Fruit fly (Drosophila melanogaster) whole organism, embryonic: ENCODE results near the gene CG11263.
A peak's percentile ranks its signal among the peaks of the same experiment; 100 is the strongest.

ENCODE experiments used
- CG16779 ChIP-seq: fragments of 200-800 bp; sonication (Bioruptor generic); IDR thresholded peaks from 2 replicates; pipeline ENCODE4 v1.3.6; 2022; ENCODE audit warnings: missing biosample characterization, missing genetic modification characterization
- CG3163 ChIP-seq: fragments of 200-800 bp; sonication (Bioruptor generic); optimal IDR thresholded peaks from 3 replicates; lab custom pipeline; 2016; ENCODE audit warnings: missing biosample characterization, missing genetic modification characterization
- NK7.1 ChIP-seq: fragments of 200-800 bp; sonication (Bioruptor generic); optimal IDR thresholded peaks from 3 replicates; lab custom pipeline; 2016; ENCODE audit warnings: missing biosample characterization, missing genetic modification characterization
- Xbp1 ChIP-seq: fragments of 200-800 bp; sonication (Bioruptor generic); optimal IDR thresholded peaks from 3 replicates; lab custom pipeline; 2016; ENCODE audit warnings: missing biosample characterization, mild to moderate bottlenecking, missing genetic modification characterization
- ab ChIP-seq: fragments of 200-800 bp; sonication (Bioruptor generic); optimal IDR thresholded peaks from 2 replicates; lab custom pipeline; 2016; ENCODE audit warnings: missing biosample characterization, missing genetic modification characterization
- ash1 ChIP-seq: fragments of 200-800 bp; sonication (Bioruptor generic); optimal IDR thresholded peaks from 2 replicates; lab custom pipeline; 2018; ENCODE audit warnings: missing biosample characterization, mild to moderate bottlenecking, missing genetic modification characterization
- bcd ChIP-seq: fragments of 200-800 bp; sonication (Bioruptor generic); optimal IDR thresholded peaks from 2 replicates; lab custom pipeline; 2017; ENCODE audit warnings: missing biosample characterization, mild to moderate bottlenecking, missing genetic modification characterization
- bowl ChIP-seq: fragments of 200-800 bp; sonication (Bioruptor generic); IDR thresholded peaks from 2 replicates; pipeline ENCODE4 v1.3.6; 2022; ENCODE audit warnings: missing biosample characterization, missing genetic modification characterization
- zen ChIP-seq: fragments of 200-800 bp; sonication (Bioruptor generic); optimal IDR thresholded peaks from 3 replicates; lab custom pipeline; 2018; ENCODE audit warnings: missing biosample characterization, mild to moderate bottlenecking, missing genetic modification characterization, moderate library complexity

DNA sequence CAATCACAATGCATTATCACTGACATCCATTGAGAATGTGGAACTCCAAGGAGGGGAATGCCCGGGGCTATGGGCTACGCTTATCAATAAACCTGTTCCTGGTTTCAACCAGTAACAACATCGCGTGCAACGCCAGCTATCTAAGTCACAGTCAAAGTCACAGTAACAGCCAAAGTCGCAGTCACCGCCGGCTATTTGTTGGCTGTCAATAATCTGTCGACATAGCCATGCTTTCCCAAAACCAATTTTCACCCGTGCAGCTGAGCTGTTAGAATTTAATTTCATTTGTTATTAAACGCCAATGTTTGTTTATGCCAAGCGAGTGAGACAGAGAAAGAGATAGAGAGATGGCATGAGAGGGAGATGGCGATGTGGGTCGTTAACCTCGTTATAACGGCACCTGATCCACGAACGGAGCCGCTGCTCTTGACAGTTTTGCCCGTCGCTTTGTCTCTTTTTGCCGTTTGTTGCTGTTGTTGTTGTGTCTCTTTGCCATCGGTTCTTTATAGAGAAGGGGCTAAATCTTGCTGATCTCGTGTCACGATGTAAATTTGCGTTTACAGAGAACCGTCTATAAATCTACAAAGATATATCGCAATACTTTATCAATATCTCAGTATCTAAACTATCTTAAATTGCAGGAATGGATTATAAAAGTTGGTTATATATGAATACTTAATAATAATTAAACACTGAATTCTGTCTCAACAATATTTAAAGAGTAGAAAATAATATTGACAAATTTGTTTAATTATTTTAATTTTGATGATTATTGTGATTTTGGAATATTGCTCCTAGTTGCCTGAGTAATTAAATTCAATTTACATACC, 25.7 kb downstream of the CG11263 start:
- TF ChIP-seq ab (no peak), Xbp1 (no peak), CG16779 (no peak), bowl (no peak), bcd (peak; percentile 3), ash1 (no peak), CG3163 (GFP tag; lab: Kevin White, UChicago) (no peak), zen (no peak), NK7.1 (GFP tag; lab: Kevin White, UChicago) (no peak)
